Fruit fly (Drosophila melanogaster) whole organism, embryonic: ENCODE results near the gene Trm7-32.

Source experiments
- Awh ChIP-seq: fragments of 200-800 bp; sonication (Bioruptor generic); IDR thresholded peaks from 2 replicates; pipeline ENCODE4, ENCODE4 v1.3.6; 2022; ENCODE audit warnings: missing biosample characterization, missing genetic modification characterization
- Blimp-1 ChIP-seq: fragments of 200-800 bp; sonication (Bioruptor generic); optimal IDR thresholded peaks from 3 replicates; lab custom pipeline; 2018; ENCODE audit warnings: missing biosample characterization, missing genetic modification characterization, mild to moderate bottlenecking, moderate library complexity, missing genetic modification reagents
- CG1024 ChIP-seq: fragments of 200-800 bp; sonication (Bioruptor generic); IDR thresholded peaks from 2 replicates; pipeline ENCODE4 v1.3.6; 2022; ENCODE audit warnings: missing biosample characterization, missing genetic modification characterization
- CG12236 ChIP-seq: fragments of 200-800 bp; sonication (Bioruptor generic); optimal IDR thresholded peaks from 2 replicates; lab custom pipeline; 2016; ENCODE audit warnings: missing biosample characterization, missing genetic modification characterization
- CG12942 ChIP-seq: fragments of 200-800 bp; sonication (Bioruptor generic); optimal IDR thresholded peaks from 3 replicates; lab custom pipeline; 2016; ENCODE audit warnings: missing biosample characterization, missing genetic modification characterization
- CG14710 ChIP-seq: fragments of 200-800 bp; sonication (Bioruptor generic); optimal IDR thresholded peaks from 3 replicates; lab custom pipeline; 2019; ENCODE audit warnings: missing biosample characterization, mild to moderate bottlenecking, missing genetic modification characterization, moderate library complexity
- CG15696 ChIP-seq: fragments of 200-800 bp; sonication (Bioruptor generic); optimal IDR thresholded peaks from 2 replicates; lab custom pipeline; 2019; ENCODE audit warnings: missing biosample characterization, mild to moderate bottlenecking, missing genetic modification characterization, moderate library complexity
- CG1603 ChIP-seq: fragments of 200-800 bp; sonication (Bioruptor generic); optimal IDR thresholded peaks from 2 replicates; lab custom pipeline; 2019; ENCODE audit warnings: missing biosample characterization, mild to moderate bottlenecking, missing genetic modification characterization, moderate library complexity
- CG1792 ChIP-seq: fragments of 200-800 bp; sonication (Bioruptor generic); optimal IDR thresholded peaks from 2 replicates; lab custom pipeline; 2016; ENCODE audit warnings: missing biosample characterization, missing genetic modification characterization
- CG18262 ChIP-seq: fragments of 200-800 bp; optimal IDR thresholded peaks from 3 replicates; lab custom pipeline; 2019; ENCODE audit warnings: missing biosample characterization, mild to moderate bottlenecking, missing genetic modification characterization, moderate library complexity
- CG18764 ChIP-seq: fragments of 200-800 bp; sonication (Bioruptor generic); optimal IDR thresholded peaks from 3 replicates; lab custom pipeline; 2016; ENCODE audit warnings: missing biosample characterization, missing genetic modification characterization
- CG2199 ChIP-seq: fragments of 200-800 bp; sonication (Bioruptor generic); IDR thresholded peaks from 3 replicates; pipeline ENCODE4 v1.3.6; 2022; ENCODE audit warnings: missing biosample characterization, missing genetic modification characterization
- CG4328 ChIP-seq: fragments of 200-800 bp; sonication (Bioruptor generic); optimal IDR thresholded peaks from 3 replicates; lab custom pipeline; 2017; ENCODE audit warnings: missing biosample characterization, missing genetic modification reagents, missing genetic modification characterization
- CG6254 ChIP-seq: fragments of 200-800 bp; sonication (Bioruptor generic); optimal IDR thresholded peaks from 3 replicates; lab custom pipeline; 2017; ENCODE audit warnings: mild to moderate bottlenecking, missing biosample characterization, missing genetic modification reagents, missing genetic modification characterization
- CG7372 ChIP-seq: fragments of 200-800 bp; sonication (Bioruptor generic); IDR thresholded peaks from 2 replicates; pipeline ENCODE4 v1.3.6; 2022; ENCODE audit warnings: missing biosample characterization, missing genetic modification characterization
- CG9215 ChIP-seq: fragments of 200-800 bp; sonication (Bioruptor generic); IDR thresholded peaks from 2 replicates; pipeline ENCODE4 v1.3.6; 2022; ENCODE audit warnings: missing biosample characterization, missing genetic modification characterization
- CG9727 ChIP-seq: fragments of 200-800 bp; sonication (Bioruptor generic); optimal IDR thresholded peaks from 3 replicates; lab custom pipeline; 2017; ENCODE audit warnings: missing biosample characterization, mild to moderate bottlenecking, missing genetic modification characterization
- Dbx ChIP-seq: fragments of 200-800 bp; sonication (Bioruptor generic); IDR thresholded peaks from 3 replicates; pipeline ENCODE4 v1.3.6; 2022; ENCODE audit warnings: missing biosample characterization, missing genetic modification characterization
- E2f1 ChIP-seq: fragments of 200-800 bp; sonication (Bioruptor generic); IDR thresholded peaks from 2 replicates; pipeline ENCODE4 v1.3.6; 2022; ENCODE audit warnings: missing biosample characterization, missing genetic modification characterization
- E2f2 ChIP-seq: fragments of 200-800 bp; sonication (Bioruptor generic); IDR thresholded peaks from 2 replicates; pipeline ENCODE4 v1.3.6; 2022; ENCODE audit warnings: missing biosample characterization, missing genetic modification characterization
- Ets97D ChIP-seq: fragments of 200-800 bp; sonication (Bioruptor generic); optimal IDR thresholded peaks from 3 replicates; lab custom pipeline; 2016; ENCODE audit warnings: missing biosample characterization, missing genetic modification characterization
- H2.0 ChIP-seq: fragments of 200-800 bp; sonication (Bioruptor generic); IDR thresholded peaks from 2 replicates; pipeline ENCODE4 v1.3.6; 2022; ENCODE audit warnings: missing biosample characterization, missing genetic modification characterization
- Hr3 ChIP-seq: fragments of 200-800 bp; sonication (Bioruptor generic); optimal IDR thresholded peaks from 3 replicates; lab custom pipeline; 2016; ENCODE audit warnings: missing biosample characterization, missing genetic modification characterization
- Mes4 ChIP-seq: fragments of 200-800 bp; sonication (Bioruptor generic); optimal IDR thresholded peaks from 2 replicates; lab custom pipeline; 2016; ENCODE audit warnings: missing biosample characterization, missing genetic modification characterization
- NC2β ChIP-seq: fragments of 200-800 bp; sonication (Bioruptor generic); optimal IDR thresholded peaks from 2 replicates; lab custom pipeline; 2016; ENCODE audit warnings: missing biosample characterization, missing genetic modification characterization
- NK7.1 ChIP-seq: fragments of 200-800 bp; sonication (Bioruptor generic); optimal IDR thresholded peaks from 3 replicates; lab custom pipeline; 2016; ENCODE audit warnings: missing biosample characterization, missing genetic modification characterization
- Oli ChIP-seq: fragments of 200-800 bp; sonication (Bioruptor generic); optimal IDR thresholded peaks from 2 replicates; lab custom pipeline; 2018; ENCODE audit warnings: missing biosample characterization, mild to moderate bottlenecking, missing genetic modification characterization, moderate library complexity
- Ptx1 ChIP-seq: fragments of 200-800 bp; sonication (Bioruptor generic); IDR thresholded peaks from 2 replicates; pipeline ENCODE4 v1.3.6; 2022; ENCODE audit warnings: missing biosample characterization, missing genetic modification characterization
- Ravus ChIP-seq: fragments of 200-800 bp; sonication (Bioruptor generic); IDR thresholded peaks from 2 replicates; pipeline ENCODE4 v1.3.6; 2022; ENCODE audit warnings: missing biosample characterization, missing genetic modification characterization
- Side ChIP-seq: fragments of 200-800 bp; sonication (Bioruptor generic); optimal IDR thresholded peaks from 2 replicates; lab custom pipeline; 2016; ENCODE audit warnings: missing biosample characterization, missing genetic modification characterization
- YL-1 ChIP-seq: fragments of 200-800 bp; sonication (Bioruptor generic); optimal IDR thresholded peaks from 3 replicates; lab custom pipeline; 2017; ENCODE audit warnings: missing biosample characterization, mild to moderate bottlenecking, missing genetic modification characterization
- ab ChIP-seq: fragments of 200-800 bp; sonication (Bioruptor generic); optimal IDR thresholded peaks from 2 replicates; lab custom pipeline; 2016; ENCODE audit warnings: missing biosample characterization, missing genetic modification characterization
- ash1 ChIP-seq: fragments of 200-800 bp; sonication (Bioruptor generic); optimal IDR thresholded peaks from 2 replicates; lab custom pipeline; 2018; ENCODE audit warnings: missing biosample characterization, mild to moderate bottlenecking, missing genetic modification characterization
- ato ChIP-seq: fragments of 200-800 bp; sonication (Bioruptor generic); IDR thresholded peaks from 2 replicates; pipeline ENCODE4 v1.3.6; 2022; ENCODE audit warnings: missing biosample characterization, missing genetic modification characterization; ENCODE audit not compliant: partially characterized antibody
- bcd ChIP-seq: fragments of 200-800 bp; sonication (Bioruptor generic); optimal IDR thresholded peaks from 2 replicates; lab custom pipeline; 2017; ENCODE audit warnings: missing biosample characterization, mild to moderate bottlenecking, missing genetic modification characterization
- cwo ChIP-seq: fragments of 200-800 bp; sonication (Bioruptor generic); optimal IDR thresholded peaks from 3 replicates; lab custom pipeline; 2017; ENCODE audit warnings: missing biosample characterization, missing genetic modification characterization, mild to moderate bottlenecking, moderate library complexity, missing genetic modification reagents
- danr ChIP-seq: fragments of 200-800 bp; sonication (Bioruptor generic); IDR thresholded peaks from 2 replicates; pipeline ENCODE4 v1.3.6; 2022; ENCODE audit warnings: missing biosample characterization, missing genetic modification characterization
- dmrt11E ChIP-seq: fragments of 200-800 bp; sonication (Bioruptor generic); optimal IDR thresholded peaks from 3 replicates; lab custom pipeline; 2018; ENCODE audit warnings: missing biosample characterization, mild to moderate bottlenecking, missing genetic modification characterization, moderate library complexity
- fru ChIP-seq: fragments of >200 bp; optimal IDR thresholded peaks from 2 replicates; lab custom pipeline; 2017
- fu2 ChIP-seq: fragments of 200-800 bp; sonication (Bioruptor generic); optimal IDR thresholded peaks from 2 replicates; lab custom pipeline; 2016; ENCODE audit warnings: missing biosample characterization, missing genetic modification characterization
- gro ChIP-seq: fragments of 200-800 bp; sonication (Bioruptor generic); optimal IDR thresholded peaks from 2 replicates; lab custom pipeline; 2016; ENCODE audit warnings: missing biosample characterization, missing genetic modification characterization
- ind ChIP-seq: fragments of 200-800 bp; sonication (Bioruptor generic); optimal IDR thresholded peaks from 3 replicates; lab custom pipeline; 2016; ENCODE audit warnings: missing biosample characterization, missing genetic modification characterization
- knrl ChIP-seq: fragments of 200-800 bp; sonication (Bioruptor generic); IDR thresholded peaks from 3 replicates; pipeline ENCODE4 v1.3.6; 2022; ENCODE audit warnings: missing biosample characterization, missing genetic modification characterization; ENCODE audit not compliant: partially characterized antibody
- salm ChIP-seq: fragments of 200-800 bp; sonication (Bioruptor generic); optimal IDR thresholded peaks from 2 replicates; lab custom pipeline; 2018; ENCODE audit warnings: missing biosample characterization, mild to moderate bottlenecking, missing genetic modification characterization
- sc ChIP-seq, 3 experiments: fragments of >200 bp in 2 of 3; fragments of 200-800 bp in 1 of 3; sonication (Bioruptor generic) in 1 of 3; optimal IDR thresholded peaks; 2 replicates in 2 of 3; 3 replicates in 1 of 3; lab custom pipeline; 2017; ENCODE audit warnings: mild to moderate bottlenecking in 1 of 3, missing biosample characterization in 1 of 3, missing genetic modification characterization in 1 of 3, missing genetic modification reagents in 1 of 3
- sens-2 ChIP-seq: fragments of 200-800 bp; sonication (Bioruptor generic); IDR thresholded peaks from 2 replicates; pipeline ENCODE4 v1.3.6; 2022; ENCODE audit warnings: missing biosample characterization, missing genetic modification characterization
- slp2 ChIP-seq: fragments of 200-800 bp; sonication (Bioruptor generic); optimal IDR thresholded peaks from 2 replicates; lab custom pipeline; 2016; ENCODE audit warnings: missing biosample characterization, missing genetic modification characterization
- sqz ChIP-seq: fragments of 200-800 bp; sonication (Bioruptor generic); optimal IDR thresholded peaks from 3 replicates; lab custom pipeline; 2018; ENCODE audit warnings: missing biosample characterization, mild to moderate bottlenecking, missing genetic modification characterization
- trem ChIP-seq: fragments of 200-800 bp; optimal IDR thresholded peaks from 3 replicates; lab custom pipeline; 2019; ENCODE audit warnings: missing biosample characterization, mild to moderate bottlenecking, missing genetic modification characterization, moderate library complexity
- trh ChIP-seq: fragments of 200-800 bp; sonication (Bioruptor generic); optimal IDR thresholded peaks from 2 replicates; lab custom pipeline; 2016; ENCODE audit warnings: missing biosample characterization, missing genetic modification characterization
- zfh2 ChIP-seq: fragments of 200-800 bp; sonication (Bioruptor generic); optimal IDR thresholded peaks from 2 replicates; lab custom pipeline; 2016; ENCODE audit warnings: missing biosample characterization, missing genetic modification characterization

The Trm7-32 gene

DNA sequence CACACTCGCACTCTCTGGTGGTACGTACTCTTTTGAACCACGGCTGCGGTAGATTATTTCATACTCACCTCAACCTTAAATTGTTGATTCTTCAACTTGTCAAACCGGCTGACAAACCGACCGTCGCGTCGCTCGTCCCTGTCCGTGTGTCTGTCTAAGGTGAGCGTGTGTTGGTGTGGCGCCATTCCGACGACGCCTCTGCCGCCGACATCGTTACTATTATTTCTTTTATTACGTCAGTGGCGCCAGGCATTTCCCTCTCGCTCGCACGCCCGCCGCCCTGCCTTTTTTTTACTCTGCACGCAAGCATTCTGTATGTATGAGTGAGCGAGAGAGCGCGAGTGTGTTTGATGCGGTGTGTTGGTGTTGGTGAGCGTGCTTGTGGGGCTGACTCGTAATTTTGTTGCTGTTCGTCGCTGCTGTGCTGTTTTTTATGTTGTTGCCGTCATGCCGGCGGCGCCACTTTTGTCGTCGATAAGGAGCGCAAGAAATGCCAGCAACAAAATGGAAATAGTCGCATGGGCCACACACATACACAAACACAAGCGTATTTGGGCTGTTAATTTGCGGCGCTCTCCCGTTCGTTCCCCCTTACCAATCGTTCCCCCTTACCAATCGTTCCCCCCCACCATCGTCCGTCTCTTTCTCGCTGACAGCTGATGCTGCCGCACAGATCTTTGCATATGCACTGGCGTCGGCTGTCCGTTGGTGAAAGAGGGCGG is 15.9 kb downstream of the Trm7-32 start (continued):
- TF ChIP-seq Hr3 (GFP tag; lab: Kevin White, UChicago) (no peak), CG2199 (GFP tag; lab: Robert Waterston, UW) (peak; percentile 73; the same call in 1 of the 3 replicates), trem (tag; lab: Kevin White, UChicago) (no peak), Mes4 (GFP tag; lab: Kevin White, UChicago) (no peak), NC2β (GFP tag; lab: Kevin White, UChicago) (peak; percentile 15), Ets97D (GFP tag; lab: Kevin White, UChicago) (no peak), CG1024 (no peak), CG1603 (tag; lab: Kevin White, UChicago) (no peak), CG9215 (no peak), sqz (peak; percentile 100), fru (lab: Kevin White, UChicago) (no peak), gro (GFP tag; lab: Kevin White, UChicago) (peak; percentile 77), CG18262 (no peak), Dbx (GFP tag; lab: Robert Waterston, UW) (peak; percentile 64; the same call in 2 of the 3 replicates), CG12236 (GFP tag; lab: Kevin White, UChicago) (no peak), slp2 (GFP tag; lab: Kevin White, UChicago) (no peak), CG6254 (no peak), Side (GFP tag; lab: Kevin White, UChicago) (peak; percentile 50), ash1 (peak; percentile 32), ind (no peak), CG7372 (GFP tag; lab: Robert Waterston, UW) (no peak), zfh2 (GFP tag; lab: Kevin White, UChicago) (no peak), ab (GFP tag; lab: Kevin White, UChicago) (no peak), sens-2 (GFP tag; lab: Robert Waterston, UW) (no peak), NK7.1 (GFP tag; lab: Kevin White, UChicago) (no peak), Ravus (GFP tag; lab: Robert Waterston, UW) (no peak), dmrt11E (tag; lab: Kevin White, UChicago) (no peak), danr (GFP tag; lab: Robert Waterston, UW) (no peak), H2.0 (GFP tag; lab: Robert Waterston, UW) (no peak), sc (optimal IDR thresholded peaks at IDR 0.05; lab: Kevin White, UChicago) (no peak), sc (GFP tag; optimal IDR thresholded peaks at IDR 0.05; lab: Kevin White, UChicago) (no peak), E2f1 (peak; percentile 15; the same call in 1 of the 2 replicates), CG18764 (GFP tag; lab: Kevin White, UChicago) (no peak), trh (GFP tag; lab: Kevin White, UChicago) (no peak), ato (no peak), Ptx1 (GFP tag; lab: Robert Waterston, UW) (no peak), CG1792 (GFP tag; lab: Kevin White, UChicago) (no peak), CG12942 (GFP tag; lab: Kevin White, UChicago) (no peak), knrl (GFP tag; lab: Robert Waterston, UW) (no peak), CG14710 (tag; lab: Kevin White, UChicago) (no peak), fu2 (no peak), Oli (tag; lab: Kevin White, UChicago) (no peak), cwo (GFP tag; lab: Kevin White, UChicago) (peak; percentile 81), CG4328 (no peak), CG9727 (peak; percentile 24), YL-1 (no peak), Blimp-1 (peak; percentile 2), E2f2 (GFP tag; lab: Robert Waterston, UW) (peak; percentile 33; the same call in 1 of the 2 replicates), CG15696 (no peak), salm (peak; percentile 13), bcd (GFP tag; lab: Kevin White, UChicago) (no peak), Awh (GFP tag; lab: Robert Waterston, UW) (no peak)
